Worm (Caenorhabditis elegans) whole organism, late embryonic: ENCODE measurements around the gene C34D10.5.
A peak's percentile ranks its signal among the peaks of the same experiment; 100 is the strongest.

Experiments used
- C38D4.7 ChIP-seq: fragments of 200-800 bp; sonication (Bioruptor generic); optimal IDR thresholded peaks from 2 replicates; lab custom pipeline; 2018; ENCODE audit warnings: mild to moderate bottlenecking, missing genetic modification characterization, moderate library complexity, missing compliant biosample characterization
- F13H6.1 ChIP-seq: sonication (generic microtip); optimal IDR thresholded peaks from 2 replicates; lab custom pipeline; 2016; ENCODE audit warnings: missing genetic modification characterization, missing compliant biosample characterization
- K02D7.2 ChIP-seq: sonication (generic microtip); optimal IDR thresholded peaks from 2 replicates; lab custom pipeline; 2017; ENCODE audit warnings: mild to moderate bottlenecking, missing genetic modification characterization, missing compliant biosample characterization
- K09A11.1 ChIP-seq: sonication (generic microtip); optimal IDR thresholded peaks from 2 replicates; lab custom pipeline; 2017; ENCODE audit warnings: antibody characterized with exemption, mild to moderate bottlenecking, missing genetic modification characterization, missing compliant biosample characterization; ENCODE audit not compliant: insufficient read depth
- T23F11.4 ChIP-seq: fragments of 200-800 bp; sonication (Bioruptor generic); optimal IDR thresholded peaks from 2 replicates; lab custom pipeline; 2018; ENCODE audit warnings: mild to moderate bottlenecking, missing genetic modification characterization, missing compliant biosample characterization
- ama-1 ChIP-seq: fragments of 150-350 bp; optimal IDR thresholded peaks from 2 replicates; lab custom pipeline; 2014
- ceh-18 ChIP-seq: sonication (generic microtip); optimal IDR thresholded peaks from 2 replicates; lab custom pipeline; 2016; ENCODE audit warnings: missing genetic modification characterization, missing compliant biosample characterization
- ceh-19 ChIP-seq: fragments of 200-800 bp; sonication (Bioruptor generic); optimal IDR thresholded peaks from 2 replicates; lab custom pipeline; 2018; ENCODE audit warnings: mild to moderate bottlenecking, missing genetic modification characterization, missing compliant biosample characterization
- ceh-2 ChIP-seq: sonication (generic microtip); optimal IDR thresholded peaks from 2 replicates; lab custom pipeline; 2016; ENCODE audit warnings: missing genotype, missing genetic modification characterization, missing compliant biosample characterization
- ceh-22 ChIP-seq: sonication (generic microtip); optimal IDR thresholded peaks from 2 replicates; lab custom pipeline; 2017; ENCODE audit warnings: missing biosample characterization, missing genetic modification characterization
- ceh-24 ChIP-seq: sonication (generic microtip); optimal IDR thresholded peaks from 2 replicates; lab custom pipeline; 2016; ENCODE audit warnings: mild to moderate bottlenecking, missing genetic modification characterization, missing compliant biosample characterization
- ceh-31 ChIP-seq: sonication (generic microtip); optimal IDR thresholded peaks from 2 replicates; lab custom pipeline; 2016; ENCODE audit warnings: missing genetic modification characterization, missing compliant biosample characterization
- ceh-34 ChIP-seq: sonication (generic microtip); optimal IDR thresholded peaks from 2 replicates; lab custom pipeline; 2016; ENCODE audit warnings: mild to moderate bottlenecking, missing genetic modification characterization, missing compliant biosample characterization
- ceh-45 ChIP-seq: fragments of 200-800 bp; sonication (Bioruptor generic); IDR thresholded peaks from 2 replicates; pipeline ENCODE4 v1.3.6; 2022; ENCODE audit warnings: missing genetic modification reagents, missing genetic modification characterization, missing compliant biosample characterization
- ceh-48 ChIP-seq: sonication (generic microtip); optimal IDR thresholded peaks from 2 replicates; lab custom pipeline; 2016; ENCODE audit warnings: missing genetic modification characterization, inconsistent platforms, missing compliant biosample characterization
- ceh-6 ChIP-seq: fragments of 200-800 bp; sonication (Bioruptor generic); optimal IDR thresholded peaks from 2 replicates; lab custom pipeline; 2018; ENCODE audit warnings: mild to moderate bottlenecking, missing genetic modification characterization, missing compliant biosample characterization
- dmd-4 ChIP-seq: sonication (generic microtip); optimal IDR thresholded peaks from 2 replicates; lab custom pipeline; 2016; ENCODE audit warnings: borderline replicate concordance, missing genetic modification characterization, missing compliant biosample characterization
- dve-1 ChIP-seq: sonication (generic microtip); optimal IDR thresholded peaks from 2 replicates; lab custom pipeline; 2017; ENCODE audit warnings: antibody characterized with exemption, mild to moderate bottlenecking, missing genetic modification characterization, missing compliant biosample characterization
- elt-2 ChIP-seq: sonication (generic microtip); optimal IDR thresholded peaks from 2 replicates; lab custom pipeline; 2016; ENCODE audit warnings: missing genetic modification reagents, missing genetic modification characterization, missing compliant biosample characterization
- ets-4 ChIP-seq: sonication (generic microtip); optimal IDR thresholded peaks from 2 replicates; lab custom pipeline; 2016; ENCODE audit warnings: missing genetic modification characterization, missing compliant biosample characterization
- fax-1 ChIP-seq: sonication (generic microtip); optimal IDR thresholded peaks from 2 replicates; lab custom pipeline; 2016; ENCODE audit warnings: missing genotype, missing genetic modification characterization, missing compliant biosample characterization
- gmeb-2 ChIP-seq: sonication (generic microtip); optimal IDR thresholded peaks from 2 replicates; lab custom pipeline; 2016; ENCODE audit warnings: missing genetic modification characterization, inconsistent platforms, missing compliant biosample characterization
- hlh-30 ChIP-seq: sonication (generic microtip); optimal IDR thresholded peaks from 2 replicates; lab custom pipeline; 2017; ENCODE audit warnings: antibody characterized with exemption, missing genetic modification characterization, missing compliant biosample characterization; ENCODE audit not compliant: insufficient read depth
- lim-6 ChIP-seq: sonication (generic microtip); optimal IDR thresholded peaks from 2 replicates; lab custom pipeline; 2016; ENCODE audit warnings: missing genetic modification characterization, missing compliant biosample characterization
- mec-3 ChIP-seq: sonication (generic microtip); optimal IDR thresholded peaks from 2 replicates; lab custom pipeline; 2016; ENCODE audit warnings: borderline replicate concordance, missing genetic modification characterization, missing compliant biosample characterization
- nfya-1 ChIP-seq: sonication (generic microtip); optimal IDR thresholded peaks from 2 replicates; lab custom pipeline; 2017; ENCODE audit warnings: missing genetic modification characterization, mild to moderate bottlenecking, missing compliant biosample characterization, antibody characterized with exemption, moderate library complexity
- nhr-11 ChIP-seq: fragments of 150-350 bp; optimal IDR thresholded peaks from 2 replicates; lab custom pipeline; 2014; ENCODE audit warnings: missing biosample characterization, missing genetic modification characterization
- nhr-232 ChIP-seq: sonication (generic microtip); optimal IDR thresholded peaks from 2 replicates; lab custom pipeline; 2016; ENCODE audit warnings: missing genetic modification characterization, missing compliant biosample characterization
- npax-4 ChIP-seq: sonication (generic microtip); optimal IDR thresholded peaks from 2 replicates; lab custom pipeline; 2016; ENCODE audit warnings: missing genetic modification characterization, missing compliant biosample characterization
- odd-2 ChIP-seq: sonication (generic microtip); optimal IDR thresholded peaks from 2 replicates; lab custom pipeline; 2017; ENCODE audit warnings: antibody characterized with exemption, mild to moderate bottlenecking, missing genetic modification characterization, missing compliant biosample characterization
- pag-3 ChIP-seq: sonication (generic microtip); optimal IDR thresholded peaks from 2 replicates; lab custom pipeline; 2016; ENCODE audit warnings: missing compliant biosample characterization, missing genetic modification characterization, borderline replicate concordance
- pat-9 ChIP-seq: fragments of 200-800 bp; sonication (Bioruptor generic); optimal IDR thresholded peaks from 2 replicates; lab custom pipeline; 2018; ENCODE audit warnings: mild to moderate bottlenecking, missing genetic modification characterization, moderate library complexity, missing compliant biosample characterization
- ref-2 ChIP-seq: sonication (generic microtip); optimal IDR thresholded peaks from 2 replicates; lab custom pipeline; 2016; ENCODE audit warnings: missing genetic modification characterization, missing compliant biosample characterization
- rnt-1 ChIP-seq: sonication (generic microtip); optimal IDR thresholded peaks from 2 replicates; lab custom pipeline; 2016; ENCODE audit warnings: missing genetic modification characterization, missing compliant biosample characterization
- sdc-2 ChIP-seq: sonication (generic microtip); optimal IDR thresholded peaks from 2 replicates; lab custom pipeline; 2016; ENCODE audit warnings: missing genotype, missing genetic modification characterization, missing compliant biosample characterization
- sox-2 ChIP-seq: fragments of 200-800 bp; sonication (Bioruptor generic); IDR thresholded peaks from 2 replicates; pipeline ENCODE4 v1.3.6; 2022; ENCODE audit warnings: missing genetic modification reagents, missing genetic modification characterization, missing compliant biosample characterization
- tbx-2 ChIP-seq: sonication (generic microtip); optimal IDR thresholded peaks from 2 replicates; lab custom pipeline; 2016; ENCODE audit warnings: missing genetic modification characterization, missing compliant biosample characterization
- ttx-3 ChIP-seq: sonication (generic microtip); optimal IDR thresholded peaks from 2 replicates; lab custom pipeline; 2016; ENCODE audit warnings: missing genetic modification reagents, missing genetic modification characterization, missing compliant biosample characterization
- unc-42 ChIP-seq: sonication (generic microtip); optimal IDR thresholded peaks from 2 replicates; lab custom pipeline; 2016; ENCODE audit warnings: missing genotype, missing genetic modification characterization, missing compliant biosample characterization
- zip-5 ChIP-seq: sonication (generic microtip); optimal IDR thresholded peaks from 2 replicates; lab custom pipeline; 2016; ENCODE audit warnings: missing genetic modification characterization, missing compliant biosample characterization
- ztf-16 ChIP-seq: sonication (generic microtip); optimal IDR thresholded peaks from 2 replicates; lab custom pipeline; 2017; ENCODE audit warnings: missing genetic modification characterization, missing compliant biosample characterization

C34D10.5 gene

ce11 chrX:8026709-8027108 lies 8.9 kb downstream of the C34D10.5 start:
- TF ChIP-seq pag-3 (tag; lab: Kevin White, UChicago) (no peak), gmeb-2 (tag; lab: Kevin White, UChicago) (no peak), ceh-6 (GFP tag; lab: Kevin White, UChicago) (no peak), zip-5 (tag; lab: Kevin White, UChicago) (no peak), sox-2 (GFP tag; lab: Robert Waterston, UW) (no peak), K09A11.1 (tag; lab: Kevin White, UChicago) (no peak), ztf-16 (tag; lab: Kevin White, UChicago) (no peak), ama-1 (lab: Kevin White, UChicago) (no peak), ceh-24 (no peak)
- TF ChIP-seq, all 69 proteins: peak for 0

ce11 chrX:8027509-8027908 lies 9.7 kb downstream of the C34D10.5 start:
- TF ChIP-seq lim-6 (no peak), T23F11.4 (GFP tag; lab: Kevin White, UChicago) (no peak), npax-4 (tag; lab: Kevin White, UChicago) (no peak), ets-4 (tag; lab: Kevin White, UChicago) (no peak), dve-1 (tag; lab: Kevin White, UChicago) (no peak), sox-2 (GFP tag; lab: Robert Waterston, UW) (no peak), gmeb-2 (tag; lab: Kevin White, UChicago) (no peak), elt-2 (no peak), ama-1 (lab: Kevin White, UChicago) (no peak), ceh-19 (GFP tag; lab: Kevin White, UChicago) (no peak), ceh-22 (tag; lab: Kevin White, UChicago) (no peak), nhr-232 (tag; lab: Kevin White, UChicago) (no peak), mec-3 (tag; lab: Kevin White, UChicago) (no peak), odd-2 (tag; lab: Kevin White, UChicago) (no peak), rnt-1 (tag; lab: Kevin White, UChicago) (no peak), nhr-11 (tag; lab: Kevin White, UChicago) (no peak)

ce11 chrX:8029080-8029479 lies 11.3 kb downstream of the C34D10.5 start, which contains the start of gene C34D10.1:
Gene C34D10.1, plus strand, starts transcription at chrX:8029479.
- TF ChIP-seq tbx-2 (peak; percentile 16), ttx-3 (tag; lab: Kevin White, UChicago) (no peak), ceh-45 (GFP tag; lab: Robert Waterston, UW) (no peak), ceh-2 (tag; lab: Kevin White, UChicago) (no peak), sdc-2 (tag; lab: Kevin White, UChicago) (peak; percentile 66), hlh-30 (peak; percentile 63), gmeb-2 (tag; lab: Kevin White, UChicago) (no peak), F13H6.1 (peak; percentile 26), mec-3 (tag; lab: Kevin White, UChicago) (no peak), C38D4.7 (no peak), nfya-1 (tag; lab: Kevin White, UChicago) (peak; percentile 42), ceh-18 (tag; lab: Kevin White, UChicago) (peak; percentile 35), ref-2 (tag; lab: Kevin White, UChicago) (peak; percentile 43), ceh-34 (tag; lab: Kevin White, UChicago) (peak; percentile 31), dmd-4 (no peak), K02D7.2 (no peak), ceh-48 (tag; lab: Kevin White, UChicago) (peak; percentile 35), fax-1 (tag; lab: Kevin White, UChicago) (no peak), unc-42 (tag; lab: Kevin White, UChicago) (no peak), elt-2 (no peak), ceh-31 (peak; percentile 46), pat-9 (tag; lab: Kevin White, UChicago) (no peak)
